Worm (Caenorhabditis elegans): Measurements from ENCODE around the gene C06A6.4.

DNA sequence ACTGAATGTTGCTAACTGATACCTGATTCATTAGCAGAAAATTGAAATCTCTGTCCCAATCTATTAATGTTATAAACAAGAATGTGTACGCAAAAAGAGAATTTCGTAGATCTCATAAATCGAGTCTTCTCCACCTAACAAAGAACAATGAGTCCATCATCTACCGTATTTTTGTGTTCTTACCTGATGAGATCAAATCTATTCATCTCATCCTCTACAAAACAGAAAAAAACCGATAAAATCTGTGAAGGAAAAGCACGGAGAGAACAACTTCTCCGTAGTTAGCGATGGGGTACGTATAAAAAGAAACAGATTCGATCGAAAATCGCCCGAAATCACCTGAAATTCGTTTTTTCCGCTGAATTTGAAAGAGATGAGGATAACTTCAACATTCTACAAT is 20.5 kb downstream of the C06A6.4 start, which contains the start of gene C33H5.1:
- TF ChIP-seq ces-1 (GFP tag; optimal IDR thresholded peaks at IDR 0.05) (no peak), ama-1 (optimal IDR thresholded peaks at IDR 0.05) (no peak)

All from whole organism, L1 larva.